Fruit fly (Drosophila melanogaster) S2 (cell line): ENCODE measurements around the gene obst-E.

ENCODE experiments used
- CG8478 ChIP-seq: fragments of >200 bp; optimal IDR thresholded peaks from 2 replicates; lab custom pipeline; 2018
- CTCF ChIP-seq, 2 experiments: fragments of >200 bp; optimal IDR thresholded peaks; 2 replicates each; lab custom pipeline; 2018

The obst-E gene

DNA sequence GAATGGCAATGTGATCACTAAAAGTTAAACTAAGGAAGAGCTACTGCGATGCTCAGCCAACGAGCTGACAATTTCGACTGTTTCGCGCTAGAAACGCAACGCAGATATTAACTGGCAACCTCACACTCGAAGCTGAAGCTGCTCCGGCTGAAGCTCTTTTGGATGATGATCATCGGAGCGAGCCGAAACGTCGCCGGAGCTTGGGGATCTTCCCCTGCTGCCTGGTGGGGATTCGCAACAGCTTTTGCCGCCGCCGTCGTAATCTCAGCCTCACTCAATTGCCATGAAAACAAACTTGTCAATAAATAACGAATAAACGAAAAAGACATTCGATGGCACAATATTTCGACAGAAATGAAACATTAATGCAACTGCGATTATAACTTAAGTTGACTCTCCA is at the start of gene obst-E:
Gene obst-E, minus strand, starts transcription at position 101 of the 400 bp plus-strand sequence.
- TF ChIP-seq CG8478 (lab: Kevin White, UChicago) (no peak), CTCF (optimal IDR thresholded peaks at IDR 0.05; lab: Kevin White, UChicago) (no peak)

DNA sequence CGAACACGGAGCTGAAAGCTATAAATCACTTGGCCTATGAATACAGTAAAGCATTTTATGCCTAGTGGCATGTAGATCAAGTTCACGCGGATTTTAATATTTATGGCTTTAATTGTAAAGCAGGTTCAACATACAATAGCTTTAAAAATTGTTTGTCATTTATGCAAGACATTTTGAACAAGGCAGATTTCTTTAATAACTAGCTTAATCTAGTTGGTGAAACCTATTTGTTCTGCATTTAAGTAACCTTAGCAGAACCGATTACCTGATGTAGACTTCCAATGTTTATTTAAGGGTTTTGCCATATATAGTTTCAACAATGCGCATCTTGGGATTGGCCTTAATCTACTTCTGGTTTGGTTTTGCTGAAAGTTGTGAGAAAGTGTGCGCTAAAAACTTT is 45.3 kb upstream of the obst-E start, which contains the start of gene CG43307:
Gene CG43307, plus strand, starts transcription at position 301 of the 400 bp plus-strand sequence.
- TF ChIP-seq CTCF (optimal IDR thresholded peaks at IDR 0.05; lab: Kevin White, UChicago) (no peak), CG8478 (lab: Kevin White, UChicago) (no peak)

DNA sequence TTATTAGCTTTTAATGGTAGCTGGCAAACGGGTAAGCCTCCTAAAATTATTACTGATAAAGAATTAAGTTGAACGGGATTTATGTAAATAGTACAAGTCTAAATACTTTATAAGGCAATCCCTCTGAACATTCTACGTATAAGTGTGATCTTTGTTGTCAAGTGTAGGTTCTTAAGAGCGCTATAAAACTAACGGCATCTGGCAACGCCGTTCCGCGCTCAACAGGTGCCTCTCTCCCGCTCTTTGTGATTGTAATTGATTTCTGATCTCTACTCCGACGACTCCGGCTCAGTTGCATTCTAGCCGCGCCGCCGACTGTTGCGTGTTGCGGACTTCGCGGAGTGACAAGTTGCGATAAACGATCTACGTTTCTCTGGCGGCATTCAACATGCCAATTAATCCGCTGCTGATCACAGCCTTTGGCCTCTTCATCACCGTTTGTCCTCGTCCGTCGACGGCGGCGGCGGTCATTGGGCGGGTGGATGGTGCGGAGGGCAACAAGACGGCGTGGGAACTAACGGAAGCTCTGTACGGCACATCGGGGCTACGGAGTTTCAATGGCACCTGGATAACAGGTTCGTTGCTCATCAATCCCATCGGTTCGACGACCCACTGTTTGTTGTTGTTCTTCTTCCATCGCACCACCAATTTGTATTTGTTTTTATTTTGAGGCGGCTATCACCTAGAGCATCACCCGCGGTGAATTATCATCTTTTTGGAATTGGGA is 39.3 kb upstream of the obst-E start, which contains the start of gene CG11034:
Gene CG11034, plus strand, starts transcription at position 305 of the 727 bp plus-strand sequence.
- TF ChIP-seq CTCF (optimal IDR thresholded peaks at IDR 0.05; lab: Kevin White, UChicago) = no peak
- no peak for TF ChIP-seq CG8478 (lab: Kevin White, UChicago)

DNA sequence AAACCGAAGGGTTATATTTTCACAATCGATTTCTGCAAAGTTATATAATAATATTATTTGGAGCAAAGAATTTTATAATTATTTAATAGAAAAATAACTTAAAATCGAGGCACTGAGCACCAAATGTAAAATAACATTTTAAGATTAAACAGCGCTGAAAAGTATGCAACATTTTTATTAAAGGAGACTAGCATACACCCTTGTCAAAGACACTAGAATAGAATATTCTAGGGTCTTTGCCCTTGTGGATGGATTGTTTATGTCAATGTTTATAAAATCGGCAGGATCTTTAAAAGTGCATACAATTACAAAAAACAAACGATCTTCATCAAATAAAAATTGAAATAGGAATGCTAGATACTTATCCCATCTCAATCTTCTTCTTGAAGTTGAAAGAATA is 38.1 kb upstream of the obst-E start:
- no peak for TF ChIP-seq CTCF (optimal IDR thresholded peaks at IDR 0.05; lab: Kevin White, UChicago)
- no peak for TF ChIP-seq CG8478 (lab: Kevin White, UChicago)

DNA sequence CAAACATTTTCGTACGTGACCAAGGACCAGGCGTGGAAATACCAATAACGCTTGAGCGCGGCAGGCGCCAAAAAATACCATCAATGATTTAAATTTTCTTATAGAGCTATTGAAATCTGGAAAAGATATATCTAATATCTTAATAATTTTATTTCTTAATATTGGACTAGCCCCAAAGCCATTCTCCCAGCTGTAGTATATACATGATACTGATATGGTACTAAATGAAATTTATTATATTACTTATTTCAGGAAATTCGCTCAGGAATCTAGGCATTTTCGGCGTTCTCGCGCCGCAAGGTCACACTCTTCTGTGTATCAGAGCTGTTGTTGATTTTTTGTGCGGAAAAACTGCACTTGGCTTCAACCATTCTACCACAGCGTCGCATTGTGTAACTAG is 36.0 kb upstream of the obst-E start, which contains the start of the genes CG14005 and CG7239:
Gene CG14005, minus strand, starts transcription at position 50 of the 400 bp plus-strand sequence.
Gene CG7239, plus strand, starts transcription at position 295 of the 400 bp plus-strand sequence.
- TF ChIP-seq CTCF (optimal IDR thresholded peaks at IDR 0.05; lab: Kevin White, UChicago) (no peak), CG8478 (lab: Kevin White, UChicago) (no peak)

DNA sequence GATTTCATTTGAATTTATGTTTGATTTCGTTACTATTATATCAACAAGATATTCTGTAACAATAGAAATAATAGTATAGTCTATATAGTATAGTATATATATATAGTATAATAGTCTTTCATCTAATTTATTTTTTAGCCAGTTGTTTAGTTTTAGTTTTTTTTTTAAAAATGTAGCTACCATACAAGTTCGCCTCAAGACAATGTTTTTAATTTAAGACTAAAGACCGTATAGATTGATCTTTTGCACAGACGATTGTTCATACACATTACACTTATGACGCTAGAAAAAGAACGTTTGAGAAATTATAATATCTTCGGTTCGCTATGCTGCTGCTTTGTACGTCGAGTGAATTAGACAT is 34.4 kb upstream of the obst-E start:
- TF ChIP-seq CTCF (optimal IDR thresholded peaks at IDR 0.05; lab: Kevin White, UChicago) = no peak
- no peak for TF ChIP-seq CG8478 (lab: Kevin White, UChicago)

DNA sequence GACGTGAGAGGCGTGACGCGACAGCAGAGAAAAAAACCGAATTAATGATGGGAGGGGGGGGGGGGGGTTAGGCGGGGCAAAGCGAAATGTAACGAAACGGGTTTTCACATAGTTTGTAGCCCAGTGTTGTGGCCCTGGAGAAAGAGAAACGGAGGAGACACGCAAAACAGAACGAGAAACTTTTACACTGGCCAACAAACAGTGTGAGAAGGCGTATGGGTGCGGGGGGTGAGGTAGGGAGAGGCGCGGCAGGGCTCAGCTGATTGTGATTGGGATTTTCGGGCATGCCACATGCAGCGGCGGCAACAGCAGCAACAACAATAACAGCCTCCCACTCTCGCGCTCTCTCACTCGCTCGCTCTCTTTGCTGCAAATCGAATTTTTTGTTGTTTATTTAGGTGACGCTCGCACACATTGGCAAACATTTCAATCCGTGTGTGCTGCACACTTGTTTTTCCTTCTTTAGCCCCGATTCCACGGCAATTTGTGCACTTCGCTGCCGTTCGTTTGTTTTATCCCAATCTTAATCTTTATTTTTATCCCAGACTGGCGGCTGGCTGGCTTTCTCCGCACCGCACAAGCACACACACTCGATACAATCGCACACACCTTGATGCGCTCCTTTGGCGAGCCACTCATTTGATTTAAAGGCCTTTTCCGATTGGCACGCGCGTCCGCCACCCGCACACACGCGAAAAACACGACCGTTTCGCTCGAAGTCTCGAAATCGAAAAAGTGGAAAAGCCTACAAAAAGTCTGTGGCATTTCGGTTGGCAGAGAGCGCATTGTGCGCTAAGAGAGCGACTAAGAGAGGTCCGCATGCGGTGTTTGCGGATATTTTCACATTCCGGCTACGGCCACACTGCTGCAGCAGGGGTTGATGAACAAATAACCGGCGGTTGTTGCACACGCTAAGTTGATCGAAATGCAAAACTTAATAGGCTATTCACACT is 33.8 kb upstream of the obst-E start, which contains the start of gene CG9171:
Gene CG9171, minus strand, starts transcription at position 819 of the 953 bp plus-strand sequence.
- TF ChIP-seq CG8478 (lab: Kevin White, UChicago) = no peak
- TF ChIP-seq CTCF (optimal IDR thresholded peaks at IDR 0.05; lab: Kevin White, UChicago) = peak; percentile 64 to 66

DNA sequence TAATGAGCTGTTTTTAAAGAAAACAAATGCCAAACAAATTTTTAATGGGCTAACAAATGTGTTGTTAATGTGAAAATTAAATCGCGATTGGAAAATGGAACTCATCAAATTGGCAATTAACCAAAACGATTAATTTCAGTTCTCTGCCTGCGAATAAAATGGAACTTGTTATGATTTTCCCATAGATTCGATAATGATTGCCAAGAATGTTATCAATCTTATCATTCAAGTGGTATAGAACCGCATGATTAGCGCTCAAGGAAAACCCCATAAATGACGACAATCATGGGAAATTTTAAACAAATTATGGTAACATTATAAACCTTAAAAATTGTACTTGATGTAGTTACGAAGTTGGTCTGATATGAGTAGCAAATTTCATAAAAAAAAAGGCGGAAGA is 32.7 kb upstream of the obst-E start:
- TF ChIP-seq CG8478 (lab: Kevin White, UChicago) (no peak), CTCF (optimal IDR thresholded peaks at IDR 0.05; lab: Kevin White, UChicago) (no peak)

DNA sequence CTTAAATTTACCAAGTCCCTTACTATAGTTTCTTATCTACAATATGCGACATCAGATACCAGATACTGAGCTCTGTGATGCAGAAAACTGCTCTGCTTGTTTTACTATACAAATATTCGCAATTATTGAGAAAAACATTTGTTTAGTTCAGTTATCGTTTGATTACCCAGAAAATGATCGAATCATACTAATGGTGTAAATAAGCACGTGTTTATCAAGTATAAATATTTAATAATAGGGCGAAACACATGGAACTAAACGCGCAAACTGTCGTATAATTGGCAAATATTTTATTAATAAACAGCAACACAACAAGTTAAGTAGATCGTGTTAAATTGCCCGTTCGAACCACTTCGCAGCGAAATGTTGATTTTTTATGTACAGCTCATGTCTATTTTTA is 32.0 kb upstream of the obst-E start:
- no peak for TF ChIP-seq CTCF (optimal IDR thresholded peaks at IDR 0.05; lab: Kevin White, UChicago)
- TF ChIP-seq CG8478 (lab: Kevin White, UChicago) = no peak

DNA sequence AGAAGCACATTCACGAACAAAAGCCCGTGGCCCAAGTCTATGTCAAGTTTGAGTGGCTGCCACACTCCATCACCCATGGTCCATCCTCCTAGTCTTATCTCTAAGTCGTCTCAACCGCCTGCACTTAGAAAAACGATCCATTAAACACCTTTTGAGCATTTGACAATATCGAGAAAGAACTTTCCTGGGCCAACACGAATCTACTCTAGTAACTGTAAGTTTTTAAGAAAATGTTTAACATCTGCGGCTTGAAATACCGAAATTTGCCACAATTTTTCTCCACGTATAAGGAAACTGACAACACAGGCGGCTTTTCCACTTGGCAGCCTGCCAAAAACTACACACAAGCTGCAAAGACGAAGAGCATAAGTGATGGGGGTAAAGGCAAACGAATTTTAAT is 29.2 kb upstream of the obst-E start:
- TF ChIP-seq CG8478 (lab: Kevin White, UChicago) = no peak

DNA sequence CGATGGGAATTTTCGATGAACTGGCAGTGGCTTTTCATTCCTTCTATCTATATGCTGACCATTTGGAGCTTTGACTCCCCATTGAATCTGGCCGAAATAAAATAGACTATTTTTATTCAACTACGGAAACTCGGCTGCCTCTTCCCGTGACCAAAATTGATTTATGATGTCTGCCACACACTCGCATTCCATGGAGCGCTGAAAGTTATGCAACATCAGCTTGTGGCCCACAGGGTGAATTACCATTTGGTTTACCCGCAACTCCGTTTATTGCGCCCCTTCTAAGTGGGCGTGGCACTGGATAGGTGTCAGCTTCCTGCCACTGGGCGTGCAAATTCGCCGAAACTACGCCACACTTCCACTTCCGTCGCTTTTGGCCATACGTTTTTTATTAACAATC is 27.2 kb upstream of the obst-E start:
- TF ChIP-seq CG8478 (lab: Kevin White, UChicago) (no peak), CTCF (optimal IDR thresholded peaks at IDR 0.05; lab: Kevin White, UChicago) (no peak)

DNA sequence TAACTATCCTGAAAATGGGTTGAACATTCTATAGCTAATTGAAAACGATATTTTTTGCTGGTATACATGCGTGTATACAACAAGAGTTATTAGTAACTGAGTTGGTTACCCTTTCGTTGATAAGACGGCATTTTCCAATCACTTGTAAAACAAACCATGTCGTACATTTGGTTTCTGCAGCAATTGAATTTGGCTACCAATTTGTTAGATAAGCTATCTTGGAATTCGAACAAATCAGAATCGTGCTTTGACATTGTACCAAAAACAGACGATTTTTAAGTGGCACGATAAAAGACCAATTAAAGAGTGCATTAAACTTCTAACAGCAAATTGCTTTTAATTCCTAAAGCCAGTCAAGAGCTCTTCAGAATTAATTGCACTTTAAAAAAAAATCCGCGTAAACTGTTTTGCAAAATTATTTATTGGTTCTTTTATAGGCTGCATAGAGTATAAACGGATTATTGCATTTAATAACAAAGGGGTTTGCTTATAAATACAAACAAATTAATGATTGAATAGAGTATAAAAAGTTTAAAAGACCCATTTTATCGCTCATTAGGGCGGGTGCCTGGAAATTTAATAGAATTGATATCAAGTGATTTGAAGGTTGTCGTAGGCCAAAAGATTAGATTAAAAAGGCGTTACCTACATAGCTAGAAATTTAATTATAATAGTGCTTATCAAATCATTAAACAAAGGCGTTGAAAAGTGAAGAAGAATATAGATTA is 25.0 kb upstream of the obst-E start:
- no peak for TF ChIP-seq CTCF (optimal IDR thresholded peaks at IDR 0.05; lab: Kevin White, UChicago)
- no peak for TF ChIP-seq CG8478 (lab: Kevin White, UChicago)

DNA sequence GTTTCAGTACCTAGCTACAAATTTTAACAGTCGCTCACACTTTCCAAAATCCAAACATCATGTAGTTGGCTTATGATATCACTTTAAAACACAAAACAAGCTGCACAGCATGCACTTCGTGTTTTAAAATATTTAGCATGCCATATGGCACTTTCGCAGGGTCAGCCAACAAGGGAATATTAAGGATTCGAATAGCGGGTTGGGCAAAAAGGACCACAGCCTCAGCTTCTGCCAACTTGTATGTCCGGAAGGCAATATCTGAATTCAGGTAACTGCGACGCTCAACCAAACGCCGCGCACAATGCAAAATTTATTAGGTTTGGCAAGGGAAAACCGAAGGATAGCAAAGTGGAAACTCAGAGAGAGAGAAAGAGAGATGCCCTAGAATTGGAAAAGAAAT is 23.3 kb upstream of the obst-E start:
- TF ChIP-seq CG8478 (lab: Kevin White, UChicago) (no peak), CTCF (optimal IDR thresholded peaks at IDR 0.05; lab: Kevin White, UChicago) (no peak)

DNA sequence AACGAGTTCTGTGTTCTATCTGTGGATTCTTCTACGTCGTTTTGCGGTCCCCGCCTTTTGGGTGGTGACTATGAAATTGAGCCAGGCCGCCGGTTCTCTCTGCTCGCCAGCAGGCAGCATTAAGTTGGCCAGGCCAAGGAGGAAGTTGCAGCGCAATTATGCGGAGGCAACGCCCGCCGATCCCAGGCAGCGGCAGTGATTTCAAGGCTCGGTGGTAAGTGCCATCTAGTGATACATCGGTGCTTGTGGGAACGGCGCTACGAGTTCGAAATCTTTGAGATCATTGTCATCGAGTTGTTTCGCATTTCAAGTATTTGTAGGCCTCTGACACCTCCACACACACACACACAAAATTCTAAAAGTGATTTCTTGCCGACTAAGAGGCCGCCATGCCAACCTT is 17.8 kb upstream of the obst-E start, which contains the start of gene CG31913:
Gene CG31913, plus strand, starts transcription at position 301 of the 400 bp plus-strand sequence.
- no peak for TF ChIP-seq CG8478 (lab: Kevin White, UChicago)
- TF ChIP-seq CTCF (optimal IDR thresholded peaks at IDR 0.05; lab: Kevin White, UChicago) = no peak
